Worm (Caenorhabditis elegans) whole organism, late embryonic: Measurements from ENCODE around the gene Y67H2A.10.

Experiments used
- C38D4.7 ChIP-seq: fragments of 200-800 bp; sonication (Bioruptor generic); optimal IDR thresholded peaks from 2 replicates; lab custom pipeline; 2018; ENCODE audit warnings: mild to moderate bottlenecking, missing genetic modification characterization, moderate library complexity, missing compliant biosample characterization
- T23F11.4 ChIP-seq: fragments of 200-800 bp; sonication (Bioruptor generic); optimal IDR thresholded peaks from 2 replicates; lab custom pipeline; 2018; ENCODE audit warnings: mild to moderate bottlenecking, missing genetic modification characterization, missing compliant biosample characterization
- Y22D7AL.16 ChIP-seq: sonication (generic microtip); optimal IDR thresholded peaks from 2 replicates; lab custom pipeline; 2016; ENCODE audit warnings: missing genetic modification characterization, missing compliant biosample characterization
- ahr-1 ChIP-seq: sonication (generic microtip); optimal IDR thresholded peaks from 2 replicates; lab custom pipeline; 2016; ENCODE audit warnings: missing genetic modification characterization, missing compliant biosample characterization
- ama-1 ChIP-seq: fragments of 150-350 bp; optimal IDR thresholded peaks from 2 replicates; lab custom pipeline; 2014
- ceh-14 ChIP-seq: sonication (generic microtip); optimal IDR thresholded peaks from 2 replicates; lab custom pipeline; 2016; ENCODE audit warnings: missing genotype, missing genetic modification characterization, missing compliant biosample characterization
- ceh-18 ChIP-seq: sonication (generic microtip); optimal IDR thresholded peaks from 2 replicates; lab custom pipeline; 2016; ENCODE audit warnings: missing genetic modification characterization, missing compliant biosample characterization
- ceh-19 ChIP-seq: fragments of 200-800 bp; sonication (Bioruptor generic); optimal IDR thresholded peaks from 2 replicates; lab custom pipeline; 2018; ENCODE audit warnings: mild to moderate bottlenecking, missing genetic modification characterization, missing compliant biosample characterization
- ceh-2 ChIP-seq: sonication (generic microtip); optimal IDR thresholded peaks from 2 replicates; lab custom pipeline; 2016; ENCODE audit warnings: missing genotype, missing genetic modification characterization, missing compliant biosample characterization
- ceh-24 ChIP-seq: sonication (generic microtip); optimal IDR thresholded peaks from 2 replicates; lab custom pipeline; 2016; ENCODE audit warnings: mild to moderate bottlenecking, missing genetic modification characterization, missing compliant biosample characterization
- ceh-31 ChIP-seq: sonication (generic microtip); optimal IDR thresholded peaks from 2 replicates; lab custom pipeline; 2016; ENCODE audit warnings: missing genetic modification characterization, missing compliant biosample characterization
- ceh-6 ChIP-seq: fragments of 200-800 bp; sonication (Bioruptor generic); optimal IDR thresholded peaks from 2 replicates; lab custom pipeline; 2018; ENCODE audit warnings: mild to moderate bottlenecking, missing genetic modification characterization, missing compliant biosample characterization
- dmd-4 ChIP-seq: sonication (generic microtip); optimal IDR thresholded peaks from 2 replicates; lab custom pipeline; 2016; ENCODE audit warnings: borderline replicate concordance, missing genetic modification characterization, missing compliant biosample characterization
- dve-1 ChIP-seq: sonication (generic microtip); optimal IDR thresholded peaks from 2 replicates; lab custom pipeline; 2017; ENCODE audit warnings: antibody characterized with exemption, mild to moderate bottlenecking, missing genetic modification characterization, missing compliant biosample characterization
- elt-4 ChIP-seq: sonication (generic microtip); optimal IDR thresholded peaks from 2 replicates; lab custom pipeline; 2016; ENCODE audit warnings: missing genetic modification characterization, missing compliant biosample characterization
- ets-4 ChIP-seq: sonication (generic microtip); optimal IDR thresholded peaks from 2 replicates; lab custom pipeline; 2016; ENCODE audit warnings: missing genetic modification characterization, missing compliant biosample characterization
- eyg-1 ChIP-seq: sonication (generic microtip); optimal IDR thresholded peaks from 2 replicates; lab custom pipeline; 2016; ENCODE audit warnings: missing genotype, missing genetic modification characterization, missing compliant biosample characterization
- fax-1 ChIP-seq: sonication (generic microtip); optimal IDR thresholded peaks from 2 replicates; lab custom pipeline; 2016; ENCODE audit warnings: missing genotype, missing genetic modification characterization, missing compliant biosample characterization
- fkh-10 ChIP-seq: fragments of 150-350 bp; optimal IDR thresholded peaks from 2 replicates; lab custom pipeline; 2014; ENCODE audit warnings: missing biosample characterization, missing genetic modification reagents, missing genetic modification characterization
- hlh-13 ChIP-seq: fragments of 200-800 bp; sonication (Bioruptor generic); optimal IDR thresholded peaks from 2 replicates; lab custom pipeline; 2018; ENCODE audit warnings: mild to moderate bottlenecking, missing genetic modification characterization, missing compliant biosample characterization
- hlh-30 ChIP-seq: sonication (generic microtip); optimal IDR thresholded peaks from 2 replicates; lab custom pipeline; 2017; ENCODE audit warnings: antibody characterized with exemption, missing genetic modification characterization, missing compliant biosample characterization; ENCODE audit not compliant: insufficient read depth
- hlh-8 ChIP-seq: sonication (generic microtip); optimal IDR thresholded peaks from 2 replicates; lab custom pipeline; 2016; ENCODE audit warnings: missing genotype, missing genetic modification characterization, missing compliant biosample characterization
- mec-3 ChIP-seq: sonication (generic microtip); optimal IDR thresholded peaks from 2 replicates; lab custom pipeline; 2016; ENCODE audit warnings: borderline replicate concordance, missing genetic modification characterization, missing compliant biosample characterization
- nfya-1 ChIP-seq: sonication (generic microtip); optimal IDR thresholded peaks from 2 replicates; lab custom pipeline; 2017; ENCODE audit warnings: missing genetic modification characterization, mild to moderate bottlenecking, missing compliant biosample characterization, antibody characterized with exemption, moderate library complexity
- nhr-11 ChIP-seq: fragments of 150-350 bp; optimal IDR thresholded peaks from 2 replicates; lab custom pipeline; 2014; ENCODE audit warnings: missing biosample characterization, missing genetic modification characterization
- nhr-232 ChIP-seq: sonication (generic microtip); optimal IDR thresholded peaks from 2 replicates; lab custom pipeline; 2016; ENCODE audit warnings: missing genetic modification characterization, missing compliant biosample characterization
- npax-4 ChIP-seq: sonication (generic microtip); optimal IDR thresholded peaks from 2 replicates; lab custom pipeline; 2016; ENCODE audit warnings: missing genetic modification characterization, missing compliant biosample characterization
- pag-3 ChIP-seq: sonication (generic microtip); optimal IDR thresholded peaks from 2 replicates; lab custom pipeline; 2016; ENCODE audit warnings: missing compliant biosample characterization, missing genetic modification characterization, borderline replicate concordance
- pha-2 ChIP-seq: sonication (generic microtip); optimal IDR thresholded peaks from 2 replicates; lab custom pipeline; 2017; ENCODE audit warnings: mild to moderate bottlenecking, missing genetic modification characterization, missing compliant biosample characterization
- pha-4 ChIP-seq: fragments of 150-350 bp; optimal IDR thresholded peaks from 2 replicates; lab custom pipeline; 2018; ENCODE audit warnings: missing biosample characterization, missing genetic modification reagents, missing genetic modification characterization
- pqm-1 ChIP-seq: sonication (generic microtip); optimal IDR thresholded peaks from 2 replicates; lab custom pipeline; 2016; ENCODE audit warnings: missing genetic modification characterization, missing compliant biosample characterization
- pros-1 ChIP-seq: fragments of 150-350 bp; optimal IDR thresholded peaks from 2 replicates; lab custom pipeline; 2014; ENCODE audit warnings: missing biosample characterization, missing genetic modification reagents, missing genetic modification characterization
- rnt-1 ChIP-seq: sonication (generic microtip); optimal IDR thresholded peaks from 2 replicates; lab custom pipeline; 2016; ENCODE audit warnings: missing genetic modification characterization, missing compliant biosample characterization
- sox-4 ChIP-seq: sonication (generic microtip); optimal IDR thresholded peaks from 2 replicates; lab custom pipeline; 2017; ENCODE audit warnings: mild to moderate bottlenecking, missing genetic modification characterization, inconsistent platforms, missing compliant biosample characterization
- syd-9 ChIP-seq: sonication (generic microtip); optimal IDR thresholded peaks from 2 replicates; lab custom pipeline; 2016; ENCODE audit warnings: mild to moderate bottlenecking, missing genetic modification characterization, moderate library complexity, missing compliant biosample characterization
- tbx-2 ChIP-seq: sonication (generic microtip); optimal IDR thresholded peaks from 2 replicates; lab custom pipeline; 2016; ENCODE audit warnings: missing genetic modification characterization, missing compliant biosample characterization
- tbx-7 ChIP-seq: sonication (generic microtip); optimal IDR thresholded peaks from 2 replicates; lab custom pipeline; 2016; ENCODE audit warnings: missing genotype, missing genetic modification characterization, missing compliant biosample characterization
- unc-3 ChIP-seq, 2 experiments: fragments of 200-800 bp in 1 of 2; sonication (Bioruptor generic) in 1 of 2; sonication (generic microtip) in 1 of 2; conservative IDR thresholded peaks in 1 of 2; optimal IDR thresholded peaks in 1 of 2; 2 replicates each; pipeline versions ENCODE4 v1.3.6 to Lab custom; 2016 to 2022; ENCODE audit warnings: missing compliant biosample characterization in 2 of 2, missing genetic modification characterization in 2 of 2, missing genetic modification reagents in 1 of 2
- unc-42 ChIP-seq: sonication (generic microtip); optimal IDR thresholded peaks from 2 replicates; lab custom pipeline; 2016; ENCODE audit warnings: missing genotype, missing genetic modification characterization, missing compliant biosample characterization
- zip-5 ChIP-seq: sonication (generic microtip); optimal IDR thresholded peaks from 2 replicates; lab custom pipeline; 2016; ENCODE audit warnings: missing genetic modification characterization, missing compliant biosample characterization
- ztf-16 ChIP-seq: sonication (generic microtip); optimal IDR thresholded peaks from 2 replicates; lab custom pipeline; 2017; ENCODE audit warnings: missing genetic modification characterization, missing compliant biosample characterization

Y67H2A.10 gene

ce11 chrIV:13290239-13290638 is 935 bp upstream of the Y67H2A.10 start:
- no peak for TF ChIP-seq zip-5 (tag; lab: Kevin White, UChicago)
- TF ChIP-seq pqm-1 (tag; lab: Kevin White, UChicago): no peak
- TF ChIP-seq ceh-18 (tag; lab: Kevin White, UChicago): no peak
- TF ChIP-seq hlh-30 (tag; lab: Kevin White, UChicago): no peak
- no peak for TF ChIP-seq C38D4.7
- TF ChIP-seq unc-42: no peak
- TF ChIP-seq nhr-232: no peak
- TF ChIP-seq pag-3 (tag; lab: Kevin White, UChicago): no peak
- TF ChIP-seq eyg-1: no peak
- TF ChIP-seq Y22D7AL.16 (tag; lab: Kevin White, UChicago): no peak
- TF ChIP-seq fkh-10 (GFP tag; lab: Kevin White, UChicago): no peak
- TF ChIP-seq syd-9 (tag; lab: Kevin White, UChicago): no peak
- no peak for TF ChIP-seq ahr-1 (tag; lab: Kevin White, UChicago)

DNA sequence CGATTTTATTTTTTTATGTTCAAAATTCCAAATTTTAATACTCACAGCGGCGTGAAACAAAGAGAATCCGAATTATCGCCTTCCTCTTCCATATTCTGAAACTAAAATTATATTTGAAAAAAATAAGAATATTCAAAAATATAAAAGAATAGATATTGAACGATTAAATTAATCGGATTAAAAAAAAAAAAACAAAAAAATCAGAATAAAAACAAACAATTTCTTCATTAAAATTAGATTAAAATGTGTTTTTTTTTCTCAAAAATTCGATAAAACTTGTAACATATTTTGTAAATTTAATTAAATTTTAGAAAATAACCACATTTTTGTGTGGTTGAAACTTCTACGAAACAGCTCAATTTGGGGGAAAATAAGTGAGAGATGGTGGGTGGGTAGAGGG is 6.5 kb downstream of the Y67H2A.10 start, which contains the start of gene cpsf-3:
Gene cpsf-3 (minus strand): TSS at position 101 of the 400 bp plus-strand sequence.
- no peak for TF ChIP-seq tbx-2 (tag; lab: Kevin White, UChicago)
- TF ChIP-seq, all 69 proteins: peak for 0

DNA sequence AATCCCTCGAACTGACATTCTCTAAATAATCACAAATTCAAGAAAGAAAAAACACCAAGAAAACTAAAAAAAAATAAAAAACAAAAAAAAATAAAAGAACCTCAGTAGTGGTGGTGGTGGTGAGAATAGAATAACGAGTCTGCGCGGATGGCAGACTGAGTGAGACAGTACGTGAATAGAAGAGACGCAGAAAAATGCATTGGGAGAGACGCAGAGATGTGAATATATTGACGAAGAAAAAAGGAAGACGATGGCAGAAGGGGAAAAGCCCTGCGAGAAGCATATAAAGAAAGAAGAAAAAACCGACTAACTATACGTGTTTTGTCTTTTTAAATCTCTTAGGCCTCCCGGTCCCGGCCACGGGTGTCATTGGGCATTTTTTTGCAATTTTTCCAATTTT is 16.8 kb downstream of the Y67H2A.10 start, which contains the start of gene unc-26:
Gene unc-26 (minus strand): TSS at position 23 of the 400 bp plus-strand sequence.
- TF ChIP-seq ceh-24 (tag; lab: Kevin White, UChicago) (no peak), ceh-14 (tag; lab: Kevin White, UChicago) (no peak), npax-4 (tag; lab: Kevin White, UChicago) (no peak), fkh-10 (GFP tag; lab: Kevin White, UChicago) (no peak), nfya-1 (tag; lab: Kevin White, UChicago) (peak; percentile 17), hlh-13 (GFP tag; lab: Kevin White, UChicago) (no peak), ceh-6 (GFP tag; lab: Kevin White, UChicago) (no peak), ceh-18 (tag; lab: Kevin White, UChicago) (peak; percentile 12), ceh-31 (tag; lab: Kevin White, UChicago) (peak; percentile 22), mec-3 (tag; lab: Kevin White, UChicago) (no peak), unc-42 (peak; percentile 36), fax-1 (peak; percentile 44)

ce11 chrIV:13268385-13268784 is 20.9 kb downstream of the Y67H2A.10 start:
- TF ChIP-seq ceh-19 (no peak), nfya-1 (tag; lab: Kevin White, UChicago) (peak; percentile 84)

- peak; percentile 29 for TF ChIP-seq ceh-2 (tag; lab: Kevin White, UChicago)
These were observed 26.5 kb downstream of the Y67H2A.10 start for ce11 chrIV:13262849-13263248.

- TF ChIP-seq pha-2 (tag; lab: Kevin White, UChicago) (no peak), pha-4 (tag; lab: Kevin White, UChicago) (no peak), dve-1 (tag; lab: Kevin White, UChicago) (no peak), dmd-4 (tag; lab: Kevin White, UChicago) (no peak), rnt-1 (tag; lab: Kevin White, UChicago) (no peak), fax-1 (no peak), pros-1 (tag; lab: Kevin White, UChicago) (no peak), tbx-7 (tag; lab: Kevin White, UChicago) (no peak), T23F11.4 (no peak), hlh-8 (tag; lab: Kevin White, UChicago) (no peak), elt-4 (tag; lab: Kevin White, UChicago) (no peak), ets-4 (tag; lab: Kevin White, UChicago) (no peak), unc-42 (no peak), ztf-16 (tag; lab: Kevin White, UChicago) (no peak), unc-3 (GFP tag; conservative IDR thresholded peaks at IDR 0.05; lab: Robert Waterston, UW) (no peak), unc-3 (tag; optimal IDR thresholded peaks at IDR 0.05; lab: Kevin White, UChicago) (no peak), sox-4 (tag; lab: Kevin White, UChicago) (no peak), ama-1 (lab: Kevin White, UChicago) (no peak), nfya-1 (tag; lab: Kevin White, UChicago) (no peak), nhr-11 (tag; lab: Kevin White, UChicago) (no peak)
These were observed 27.5 kb downstream of the Y67H2A.10 start for ce11 chrIV:13261778-13262177.
